ENCODE assay signal across 1 fruit fly cellular context in the genomic region with DNA sequence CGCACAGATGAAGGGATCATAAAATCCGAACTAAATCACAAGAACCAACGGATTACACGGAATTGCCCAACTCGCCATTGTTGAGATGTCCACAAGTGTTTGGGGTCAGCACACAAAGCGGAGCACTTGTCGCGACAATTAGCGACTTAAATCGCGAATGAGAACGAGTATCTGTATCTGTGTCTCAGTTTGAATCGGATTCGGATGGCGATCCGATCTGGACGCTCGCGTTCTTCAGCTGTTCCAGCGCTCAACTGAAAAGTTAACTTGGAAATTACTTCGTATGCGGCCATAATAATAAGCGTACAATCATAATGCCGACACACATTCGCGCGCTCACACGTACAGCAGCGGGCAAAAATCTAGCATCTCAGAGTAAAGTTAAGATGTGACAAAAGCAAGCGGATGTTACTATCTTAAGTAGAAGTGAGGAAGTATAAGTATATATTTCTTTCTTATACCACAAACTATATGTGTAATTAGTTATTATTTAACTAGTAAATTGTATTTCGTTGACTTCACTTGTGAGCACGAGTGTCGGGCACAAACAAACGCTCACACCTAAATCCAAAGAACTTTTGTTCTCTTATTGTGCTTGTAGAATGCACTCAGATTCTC.
TF ChIP-seq lines count a peak whose summit lies in the region.

A gene (minus strand): TSS at position 259 of the 618 bp plus-strand sequence.

TF ChIP-seq in whole organism, embryonic, 481 proteins besides CTCF, POLR2A, EP300 and RAD21 (continued from another document):
- TF ChIP-seq Atf-2 (GFP tag; optimal IDR thresholded peaks at IDR 0.05; lab: Kevin White, UChicago) (peak; percentile 53), CG17186 (GFP tag; optimal IDR thresholded peaks at IDR 0.05; lab: Kevin White, UChicago) (peak; percentile 49), CG12769 (tag; optimal IDR thresholded peaks at IDR 0.05; lab: Kevin White, UChicago) (peak; percentile 90), lbe (GFP tag; optimal IDR thresholded peaks at IDR 0.05; lab: Kevin White, UChicago) (peak; percentile 80), Dip3 (GFP tag; optimal IDR thresholded peaks at IDR 0.05; lab: Kevin White, UChicago) (peak; percentile 69), shn (GFP tag; optimal IDR thresholded peaks at IDR 0.05; lab: Kevin White, UChicago) (peak; percentile 22), cwo (GFP tag; optimal IDR thresholded peaks at IDR 0.05; lab: Kevin White, UChicago) (peak; percentile 75), zfh2 (GFP tag; optimal IDR thresholded peaks at IDR 0.05; lab: Kevin White, UChicago) (peak; percentile 55), CG8944 (GFP tag; optimal IDR thresholded peaks at IDR 0.05; lab: Kevin White, UChicago) (peak; percentile 63), ac (GFP tag; optimal IDR thresholded peaks at IDR 0.05; lab: Kevin White, UChicago) (peak; percentile 34), caup (GFP tag; optimal IDR thresholded peaks at IDR 0.05; lab: Kevin White, UChicago; ENCODE audit: severe bottlenecking) (peak; percentile 78), CG2129 (GFP tag; IDR thresholded peaks at IDR 0.05; lab: Robert Waterston, UW; ENCODE audit: partially characterized antibody) (no peak), trh (GFP tag; optimal IDR thresholded peaks at IDR 0.05; lab: Kevin White, UChicago) (peak; percentile 61), MTF-1 (GFP tag; optimal IDR thresholded peaks at IDR 0.05; lab: Kevin White, UChicago; ENCODE audit: borderline replicate concordance) (peak; percentile 77), CG8924 (tag; optimal IDR thresholded peaks at IDR 0.05; lab: Kevin White, UChicago) (peak; percentile 93), Stat92E (GFP tag; optimal IDR thresholded peaks at IDR 0.05; lab: Kevin White, UChicago) (peak in 1 of 3 experiments; percentile 52), Bteb2 (GFP tag; optimal IDR thresholded peaks at IDR 0.05; lab: Kevin White, UChicago) (peak; percentile 61)
